Fruit fly (Drosophila melanogaster) whole organism, wandering third instar larva: ENCODE results near the gene CG43673.

Source experiments
- dl ChIP-seq, 2 experiments: fragments of 175-275, 200-275 bp in 1 of 2; fragments of 200-275 bp in 1 of 2; sonication (Bioruptor generic); optimal IDR thresholded peaks; lab custom pipeline; 2018; ENCODE audit warnings: mild to moderate bottlenecking in 2 of 2, missing biosample characterization in 2 of 2, missing genetic modification characterization in 2 of 2, moderate library complexity in 2 of 2; ENCODE audit not compliant: partially characterized antibody in 2 of 2, insufficient read depth in 1 of 2
- lola ChIP-seq: fragments of >200 bp; optimal IDR thresholded peaks from 2 replicates; lab custom pipeline; 2017; ENCODE audit warnings: missing biosample characterization, missing genetic modification characterization
- woc ChIP-seq: sonication (Bioruptor generic); optimal IDR thresholded peaks from 2 replicates; lab custom pipeline; 2016; ENCODE audit warnings: missing biosample characterization, mild to moderate bottlenecking, missing genetic modification characterization

- TF ChIP-seq dl (GFP tag; optimal IDR thresholded peaks at IDR 0.05; lab: Kevin White, UChicago; ENCODE audit: insufficient read depth in 1 of 2, partially characterized antibody in 2 of 2), result no peak
- TF ChIP-seq woc, result no peak
- TF ChIP-seq lola (GFP tag; lab: Kevin White, UChicago), result no peak
Observed at dm6 chrX:15762723-15763122, 16.2 kb upstream of the CG43673 start, which contains the start of gene Polr3A.
